Worm (Caenorhabditis elegans): ENCODE measurements around the gene fbxa-128.
A peak's percentile ranks its signal among the peaks of the same experiment; 100 is the strongest.

DNA sequence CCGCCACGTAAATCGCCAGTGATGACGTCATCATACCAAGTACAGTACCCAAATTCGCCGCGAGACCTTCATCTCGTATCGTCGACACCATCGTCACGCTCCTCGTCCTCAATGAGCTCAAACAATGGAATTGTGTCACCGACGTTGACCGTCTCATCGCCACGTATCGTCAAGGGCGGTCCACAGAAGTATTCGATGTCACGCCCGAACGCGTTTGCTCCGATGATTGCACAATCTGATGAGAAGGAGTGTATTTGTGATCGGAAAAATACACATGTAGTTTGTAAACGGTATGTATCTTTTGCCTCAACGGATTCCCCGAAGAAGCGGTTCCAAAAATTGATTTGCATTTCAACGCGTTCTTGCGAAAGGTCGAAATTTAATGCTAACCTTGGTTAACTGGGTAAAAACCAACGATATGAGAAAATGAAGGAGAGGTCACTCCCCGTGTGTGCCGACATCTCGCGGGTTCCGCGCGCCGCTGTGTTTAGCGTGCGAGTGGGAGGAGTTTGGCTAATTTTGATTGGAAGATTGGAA, 48.7 kb downstream of the fbxa-128 start:
- TF ChIP-seq nhr-90 (tag; optimal IDR thresholded peaks at IDR 0.05) = no peak
- TF ChIP-seq cebp-2 (GFP tag; IDR thresholded peaks at IDR 0.05) = no peak
- TF ChIP-seq aptf-3 (GFP tag; IDR thresholded peaks at IDR 0.05) = 0 out of 2 replicates have a peak, but pooled peaks have one; percentile 41
- TF ChIP-seq nhr-120 (GFP tag; IDR thresholded peaks at IDR 0.05) = no peak
- no peak for TF ChIP-seq bed-1 (GFP tag; IDR thresholded peaks at IDR 0.05)
